Fruit fly (Drosophila melanogaster) whole organism, embryonic: ENCODE measurements around the gene CG11986.

Source experiments
- B-H1 ChIP-seq: fragments of 200-800 bp; sonication (Bioruptor generic); IDR thresholded peaks from 3 replicates; pipeline ENCODE4 v1.3.6; 2022; ENCODE audit warnings: missing biosample characterization, missing genetic modification characterization
- B-H2 ChIP-seq: fragments of 200-800 bp; sonication (Bioruptor generic); optimal IDR thresholded peaks from 2 replicates; lab custom pipeline; 2018; ENCODE audit warnings: missing biosample characterization, mild to moderate bottlenecking, missing genetic modification characterization
- Blimp-1 ChIP-seq: fragments of 200-800 bp; sonication (Bioruptor generic); optimal IDR thresholded peaks from 3 replicates; lab custom pipeline; 2018; ENCODE audit warnings: missing biosample characterization, missing genetic modification characterization, mild to moderate bottlenecking, moderate library complexity, missing genetic modification reagents
- CG10462 ChIP-seq: fragments of 200-800 bp; sonication (Bioruptor generic); optimal IDR thresholded peaks from 2 replicates; lab custom pipeline; 2016; ENCODE audit warnings: missing biosample characterization, missing genetic modification characterization
- CG10543 ChIP-seq: fragments of 200-800 bp; sonication (Bioruptor generic); optimal IDR thresholded peaks from 3 replicates; lab custom pipeline; 2017; ENCODE audit warnings: missing biosample characterization, mild to moderate bottlenecking, missing genetic modification characterization, moderate library complexity
- CG10565 ChIP-seq: fragments of 200-800 bp; sonication (Bioruptor generic); optimal IDR thresholded peaks from 3 replicates; lab custom pipeline; 2016; ENCODE audit warnings: missing biosample characterization, mild to moderate bottlenecking, missing genetic modification characterization
- CG11398 ChIP-seq: fragments of 200-800 bp; sonication (Bioruptor generic); optimal IDR thresholded peaks from 2 replicates; lab custom pipeline; 2016; ENCODE audit warnings: missing biosample characterization, missing genetic modification characterization
- CG1233 ChIP-seq: fragments of 200-800 bp; sonication (Bioruptor generic); optimal IDR thresholded peaks from 4 replicates; lab custom pipeline; 2018; ENCODE audit warnings: missing biosample characterization, mild to moderate bottlenecking, missing genetic modification characterization
- CG12769 ChIP-seq: fragments of 200-800 bp; sonication (Bioruptor generic); optimal IDR thresholded peaks from 2 replicates; lab custom pipeline; 2019; ENCODE audit warnings: missing biosample characterization, mild to moderate bottlenecking, missing genetic modification characterization, moderate library complexity
- CG13287 ChIP-seq: fragments of 200-800 bp; sonication (Bioruptor generic); IDR thresholded peaks from 2 replicates; pipeline ENCODE4 v1.3.6; 2022; ENCODE audit warnings: missing biosample characterization, missing genetic modification characterization; ENCODE audit not compliant: partially characterized antibody
- CG13894 ChIP-seq: fragments of 200-800 bp; sonication (Bioruptor generic); optimal IDR thresholded peaks from 3 replicates; lab custom pipeline; 2018; ENCODE audit warnings: missing biosample characterization, mild to moderate bottlenecking, missing genetic modification characterization, moderate library complexity
- CG16813 ChIP-seq: fragments of 200-800 bp; sonication (Bioruptor generic); IDR thresholded peaks from 3 replicates; pipeline ENCODE4 v1.3.6; 2022; ENCODE audit warnings: missing biosample characterization, missing genetic modification characterization; ENCODE audit not compliant: partially characterized antibody
- CG31388 ChIP-seq: fragments of 200-800 bp; sonication (Bioruptor generic); optimal IDR thresholded peaks from 2 replicates; lab custom pipeline; 2016; ENCODE audit warnings: missing biosample characterization, missing genetic modification characterization
- CG33557 ChIP-seq: fragments of 200-800 bp; sonication (Bioruptor generic); optimal IDR thresholded peaks from 2 replicates; lab custom pipeline; 2019; ENCODE audit warnings: missing biosample characterization, mild to moderate bottlenecking, missing genetic modification characterization, moderate library complexity
- CG4404 ChIP-seq: fragments of 200-800 bp; sonication (Bioruptor generic); IDR thresholded peaks from 2 replicates; pipeline ENCODE4 v1.3.6; 2022; ENCODE audit warnings: missing biosample characterization, missing genetic modification characterization
- CG7372 ChIP-seq: fragments of 200-800 bp; sonication (Bioruptor generic); IDR thresholded peaks from 2 replicates; pipeline ENCODE4 v1.3.6; 2022; ENCODE audit warnings: missing biosample characterization, missing genetic modification characterization
- CG7556 ChIP-seq: fragments of 200-800 bp; sonication (Bioruptor generic); optimal IDR thresholded peaks from 2 replicates; lab custom pipeline; 2017; ENCODE audit warnings: missing biosample characterization, mild to moderate bottlenecking, missing genetic modification characterization
- CG8478 ChIP-seq: fragments of >200 bp; optimal IDR thresholded peaks from 2 replicates; lab custom pipeline; 2018
- CG8944 ChIP-seq: fragments of 200-800 bp; sonication (Bioruptor generic); optimal IDR thresholded peaks from 3 replicates; lab custom pipeline; 2016; ENCODE audit warnings: missing biosample characterization, missing genetic modification characterization
- CG9215 ChIP-seq: fragments of 200-800 bp; sonication (Bioruptor generic); IDR thresholded peaks from 2 replicates; pipeline ENCODE4 v1.3.6; 2022; ENCODE audit warnings: missing biosample characterization, missing genetic modification characterization
- CG9876 ChIP-seq: fragments of 200-800 bp; sonication (Bioruptor generic); optimal IDR thresholded peaks from 2 replicates; lab custom pipeline; 2016; ENCODE audit warnings: missing biosample characterization, missing genetic modification characterization
- CTCF ChIP-seq: fragments of 200-800 bp; sonication (Bioruptor generic); optimal IDR thresholded peaks from 2 replicates; lab custom pipeline; 2017; ENCODE audit warnings: missing biosample characterization, mild to moderate bottlenecking, missing genetic modification characterization, moderate library complexity
- CoRest ChIP-seq: fragments of 200-800 bp; sonication (Bioruptor generic); optimal IDR thresholded peaks from 3 replicates; lab custom pipeline; 2018; ENCODE audit warnings: missing biosample characterization, mild to moderate bottlenecking, missing genetic modification characterization, moderate library complexity
- Dbx ChIP-seq: fragments of 200-800 bp; sonication (Bioruptor generic); IDR thresholded peaks from 3 replicates; pipeline ENCODE4 v1.3.6; 2022; ENCODE audit warnings: missing biosample characterization, missing genetic modification characterization
- Deaf1 ChIP-seq: fragments of 200-800 bp; optimal IDR thresholded peaks from 3 replicates; lab custom pipeline; 2019; ENCODE audit warnings: missing biosample characterization, mild to moderate bottlenecking, missing genetic modification characterization, moderate library complexity
- Fer2 ChIP-seq: fragments of 200-800 bp; sonication (Bioruptor generic); optimal IDR thresholded peaks from 2 replicates; lab custom pipeline; 2018; ENCODE audit warnings: missing biosample characterization, mild to moderate bottlenecking, missing genetic modification characterization, moderate library complexity
- Gsc ChIP-seq: fragments of 200-800 bp; sonication (Bioruptor generic); IDR thresholded peaks from 2 replicates; pipeline ENCODE4 v1.3.6; 2022; ENCODE audit warnings: missing biosample characterization, missing genetic modification characterization
- HLH3B ChIP-seq: fragments of 200-800 bp; sonication (Bioruptor generic); IDR thresholded peaks from 2 replicates; pipeline ENCODE4 v1.3.6; 2022; ENCODE audit warnings: missing biosample characterization, missing genetic modification characterization
- Hr78 ChIP-seq, 2 experiments: fragments of 200-800 bp in 1 of 2; fragments of >200 bp in 1 of 2; sonication (Bioruptor generic) in 1 of 2; optimal IDR thresholded peaks; 2 replicates each; lab custom pipeline; 2017 to 2019; ENCODE audit warnings: missing biosample characterization in 2 of 2, missing genetic modification characterization in 2 of 2, mild to moderate bottlenecking in 1 of 2, moderate library complexity in 1 of 2
- Mad ChIP-seq: fragments of 200-800 bp; sonication (Bioruptor generic); optimal IDR thresholded peaks from 2 replicates; lab custom pipeline; 2016; ENCODE audit warnings: missing biosample characterization, missing genetic modification characterization
- Myb ChIP-seq: fragments of 200-800 bp; sonication (Bioruptor generic); optimal IDR thresholded peaks from 2 replicates; lab custom pipeline; 2016; ENCODE audit warnings: missing biosample characterization, missing genetic modification characterization
- Pdp1 ChIP-seq, 2 experiments: fragments of 200-800 bp; sonication (Bioruptor generic); optimal IDR thresholded peaks; 3 replicates each; lab custom pipeline; 2016; ENCODE audit warnings: missing biosample characterization in 2 of 2, missing genetic modification characterization in 2 of 2, mild to moderate bottlenecking in 1 of 2, moderate library complexity in 1 of 2
- az2 ChIP-seq: fragments of 200-800 bp; sonication (Bioruptor generic); optimal IDR thresholded peaks from 3 replicates; lab custom pipeline; 2016; ENCODE audit warnings: missing biosample characterization, missing genetic modification characterization
- cas ChIP-seq: fragments of 200-800 bp; sonication (Bioruptor generic); IDR thresholded peaks from 2 replicates; pipeline ENCODE4 v1.3.6; 2022; ENCODE audit warnings: missing biosample characterization, missing genetic modification characterization
- chinmo ChIP-seq: fragments of 200-800 bp; sonication (Bioruptor generic); IDR thresholded peaks from 4 replicates; pipeline ENCODE4 v1.3.6; 2022; ENCODE audit warnings: missing biosample characterization, missing genetic modification characterization; ENCODE audit not compliant: partially characterized antibody
- chm ChIP-seq: fragments of 200-800 bp; sonication (Bioruptor generic); IDR thresholded peaks from 2 replicates; pipeline ENCODE4 v1.3.6; 2022; ENCODE audit warnings: missing biosample characterization, missing genetic modification characterization
- disco-r ChIP-seq: fragments of 200-800 bp; sonication (Bioruptor generic); optimal IDR thresholded peaks from 2 replicates; lab custom pipeline; 2016; ENCODE audit warnings: missing biosample characterization, missing genetic modification characterization
- dysf ChIP-seq: fragments of 200-800 bp; sonication (Bioruptor generic); IDR thresholded peaks from 3 replicates; pipeline ENCODE4 v1.3.6; 2022; ENCODE audit warnings: missing biosample characterization, missing genetic modification characterization
- gcm2 ChIP-seq: fragments of 200-800 bp; sonication (Bioruptor generic); optimal IDR thresholded peaks from 2 replicates; lab custom pipeline; 2016; ENCODE audit warnings: missing biosample characterization, missing genetic modification characterization
- gsb-n ChIP-seq: fragments of 200-800 bp; sonication (Bioruptor generic); optimal IDR thresholded peaks from 3 replicates; lab custom pipeline; 2018; ENCODE audit warnings: missing biosample characterization, mild to moderate bottlenecking, missing genetic modification characterization
- ken ChIP-seq: fragments of 200-800 bp; sonication (Bioruptor generic); IDR thresholded peaks from 3 replicates; pipeline ENCODE4 v1.3.6; 2022; ENCODE audit warnings: missing biosample characterization, missing genetic modification characterization
- kni ChIP-seq: fragments of 200-800 bp; sonication (Bioruptor generic); optimal IDR thresholded peaks from 3 replicates; lab custom pipeline; 2017; ENCODE audit warnings: mild to moderate bottlenecking, missing biosample characterization, missing genetic modification reagents, missing genetic modification characterization
- lbe ChIP-seq: fragments of 200-800 bp; sonication (Bioruptor generic); optimal IDR thresholded peaks from 2 replicates; lab custom pipeline; 2016; ENCODE audit warnings: missing biosample characterization, mild to moderate bottlenecking, missing genetic modification characterization
- oc ChIP-seq: fragments of 200-800 bp; sonication (Bioruptor generic); optimal IDR thresholded peaks from 2 replicates; lab custom pipeline; 2018; ENCODE audit warnings: missing biosample characterization, mild to moderate bottlenecking, missing genetic modification characterization, moderate library complexity
- sd ChIP-seq: fragments of 200-800 bp; sonication (Bioruptor generic); optimal IDR thresholded peaks from 3 replicates; lab custom pipeline; 2018; ENCODE audit warnings: missing biosample characterization, mild to moderate bottlenecking, missing genetic modification characterization, moderate library complexity
- stc ChIP-seq: fragments of 200-800 bp; sonication (Bioruptor generic); IDR thresholded peaks from 2 replicates; pipeline ENCODE4 v1.3.6; 2022; ENCODE audit warnings: missing biosample characterization, missing genetic modification characterization
- tgo ChIP-seq: fragments of 200-800 bp; sonication (Bioruptor generic); IDR thresholded peaks from 3 replicates; pipeline ENCODE4 v1.3.6; 2022; ENCODE audit warnings: missing biosample characterization, missing genetic modification characterization
- unpg ChIP-seq: fragments of 200-800 bp; sonication (Bioruptor generic); optimal IDR thresholded peaks from 3 replicates; lab custom pipeline; 2018; ENCODE audit warnings: missing biosample characterization, mild to moderate bottlenecking, missing genetic modification characterization, moderate library complexity

CG11986 gene

dm6 chr3R:8997397-8997796 lies 17.8 kb upstream of the CG11986 start, which contains the start of gene CG11977:
CG11977 (plus strand) TSS chr3R:8997697.
- no peak for TF ChIP-seq CG8478 (lab: Kevin White, UChicago)
- no peak for TF ChIP-seq Mad (GFP tag; lab: Kevin White, UChicago)
- no peak for TF ChIP-seq CTCF
- TF ChIP-seq CG31388 (GFP tag; lab: Kevin White, UChicago) = no peak
- TF ChIP-seq cas (GFP tag; lab: Robert Waterston, UW) = no peak
- TF ChIP-seq B-H2 (GFP tag; lab: Kevin White, UChicago) = no peak
- no peak for TF ChIP-seq CG7372 (GFP tag; lab: Robert Waterston, UW)
- no peak for TF ChIP-seq CG1233 (GFP tag; lab: Kevin White, UChicago)
- no peak for TF ChIP-seq B-H1 (GFP tag; lab: Robert Waterston, UW)
- TF ChIP-seq gcm2 (GFP tag; lab: Kevin White, UChicago) = no peak
- no peak for TF ChIP-seq HLH3B (GFP tag; lab: Robert Waterston, UW)

- TF ChIP-seq CoRest (tag; lab: Kevin White, UChicago) (no peak), CG16813 (no peak), Myb (GFP tag; lab: Kevin White, UChicago) (no peak), CG33557 (no peak), tgo (0 out of 3 replicates have a peak, but pooled peaks have one; percentile 17)
Measured at dm6 chr3R:8998243-8998642, 17.0 kb upstream of the CG11986 start.

- TF ChIP-seq ken (GFP tag; lab: Robert Waterston, UW) (no peak), CG7556 (GFP tag; lab: Kevin White, UChicago) (no peak), Blimp-1 (GFP tag; lab: Kevin White, UChicago) (peak; percentile 72), CG10565 (GFP tag; lab: Kevin White, UChicago) (no peak), disco-r (no peak), CG13287 (GFP tag; lab: Robert Waterston, UW) (peak; percentile 25; the same call in 1 of the 2 replicates), CG13894 (tag; lab: Kevin White, UChicago) (peak; percentile 40), Dbx (peak; percentile 14; the same call in 1 of the 3 replicates), CG10462 (GFP tag; lab: Kevin White, UChicago) (no peak), CG4404 (no peak), unpg (GFP tag; lab: Kevin White, UChicago) (no peak), Gsc (GFP tag; lab: Robert Waterston, UW) (no peak), kni (GFP tag; lab: Kevin White, UChicago) (peak; percentile 72), Deaf1 (peak; percentile 87), az2 (no peak), Fer2 (no peak), dysf (GFP tag; lab: Robert Waterston, UW) (no peak), CG11398 (GFP tag; lab: Kevin White, UChicago) (no peak), stc (GFP tag; lab: Robert Waterston, UW) (0 out of 2 replicates have a peak, but pooled peaks have one; percentile 11), Pdp1 (GFP tag; optimal IDR thresholded peaks at IDR 0.05; lab: Kevin White, UChicago) (peak in 1 of 2 experiments; percentile 9), CG12769 (tag; lab: Kevin White, UChicago) (peak; percentile 89), oc (tag; lab: Kevin White, UChicago) (peak; percentile 63), CG9876 (GFP tag; lab: Kevin White, UChicago) (no peak), lbe (GFP tag; lab: Kevin White, UChicago) (no peak), chinmo (GFP tag; lab: Robert Waterston, UW) (0 out of 4 replicates have a peak, but pooled peaks have one; percentile 43), sd (peak; percentile 89), gsb-n (tag; lab: Kevin White, UChicago) (peak; percentile 2), CG10543 (GFP tag; lab: Kevin White, UChicago) (peak; percentile 11), chm (GFP tag; lab: Robert Waterston, UW) (no peak), CG9215 (GFP tag; lab: Robert Waterston, UW) (no peak), Hr78 (GFP tag; optimal IDR thresholded peaks at IDR 0.05; lab: Kevin White, UChicago) (no peak), B-H2 (GFP tag; lab: Kevin White, UChicago) (peak; percentile 37), CG8944 (no peak)
Measured at dm6 chr3R:9001720-9002240, 13.5 kb upstream of the CG11986 start.
